Worm (Caenorhabditis elegans) whole organism, L1 larva: Measurements from ENCODE around the gene bas-1.
A peak's percentile ranks its signal among the peaks of the same experiment; 100 is the strongest.

Source experiments
- C16A3.4 ChIP-seq: fragments of 150-350 bp; optimal IDR thresholded peaks from 2 replicates; lab custom pipeline; 2014; ENCODE audit warnings: missing biosample characterization, missing genetic modification characterization
- C34B4.2 ChIP-seq: sonication (generic microtip); optimal IDR thresholded peaks from 2 replicates; lab custom pipeline; 2017; ENCODE audit warnings: mild to moderate bottlenecking, missing genetic modification characterization, missing compliant biosample characterization
- aly-2 ChIP-seq: fragments of 150-350 bp; optimal IDR thresholded peaks from 2 replicates; lab custom pipeline; 2014; ENCODE audit warnings: missing biosample characterization, missing genetic modification characterization
- ama-1 ChIP-seq: fragments of 150-350 bp; optimal IDR thresholded peaks from 2 replicates; lab custom pipeline; 2014
- blmp-1 ChIP-seq: fragments of 150-350 bp; optimal IDR thresholded peaks from 2 replicates; lab custom pipeline; 2014; ENCODE audit warnings: missing biosample characterization, missing genetic modification characterization
- ceh-8 ChIP-seq: fragments of 200-800 bp; sonication (Bioruptor generic); optimal IDR thresholded peaks from 2 replicates; lab custom pipeline; 2018; ENCODE audit warnings: mild to moderate bottlenecking, missing genetic modification characterization, moderate library complexity, missing compliant biosample characterization
- ceh-88 ChIP-seq: fragments of 200-800 bp; sonication (Bioruptor generic); IDR thresholded peaks from 2 replicates; pipeline ENCODE4 v1.3.6; 2022; ENCODE audit warnings: missing genetic modification characterization, missing compliant biosample characterization
- dsc-1 ChIP-seq: sonication (generic microtip); optimal IDR thresholded peaks from 2 replicates; lab custom pipeline; 2016; ENCODE audit warnings: mild to moderate bottlenecking, missing genetic modification characterization, missing compliant biosample characterization
- efl-1 ChIP-seq, 4 experiments: fragments of 150-350 bp; optimal IDR thresholded peaks in 3 of 4; peaks in 1 of 4; 1 replicate in 1 of 4; 2 replicates in 3 of 4; lab custom pipeline; 2014; ENCODE audit warnings: missing biosample characterization in 2 of 4, missing genetic modification characterization in 2 of 4, missing genetic modification reagents in 2 of 4
- egl-13 ChIP-seq: sonication (generic microtip); optimal IDR thresholded peaks from 2 replicates; lab custom pipeline; 2016; ENCODE audit warnings: missing genotype, missing genetic modification reagents, missing genetic modification characterization, missing compliant biosample characterization
- fkh-8 ChIP-seq: sonication (generic microtip); optimal IDR thresholded peaks from 2 replicates; lab custom pipeline; 2016; ENCODE audit warnings: mild to moderate bottlenecking, missing genetic modification characterization, missing compliant biosample characterization
- irx-1 ChIP-seq: sonication (generic microtip); optimal IDR thresholded peaks from 2 replicates; lab custom pipeline; 2016; ENCODE audit warnings: missing genetic modification characterization, missing compliant biosample characterization
- isw-1 ChIP-seq: fragments of 200-800 bp; sonication (Bioruptor generic); IDR thresholded peaks from 2 replicates; pipeline ENCODE4 v1.3.6; 2022; ENCODE audit warnings: missing genetic modification characterization, missing compliant biosample characterization
- jun-1 ChIP-seq: fragments of 150-350 bp; optimal IDR thresholded peaks from 2 replicates; lab custom pipeline; 2014; ENCODE audit warnings: missing biosample characterization, missing genetic modification reagents, missing genetic modification characterization
- lin-14 ChIP-seq: fragments of 200-800 bp; sonication (Bioruptor generic); optimal IDR thresholded peaks from 2 replicates; lab custom pipeline; 2018; ENCODE audit warnings: mild to moderate bottlenecking, missing genetic modification characterization, moderate library complexity, missing compliant biosample characterization
- lin-15B ChIP-seq: fragments of 150-350 bp; sonication (generic microtip); optimal IDR thresholded peaks from 3 replicates; lab custom pipeline; 2014; ENCODE audit warnings: missing biosample characterization, missing genetic modification characterization
- lir-3 ChIP-seq: sonication (generic microtip); optimal IDR thresholded peaks from 2 replicates; lab custom pipeline; 2016; ENCODE audit warnings: mild to moderate bottlenecking, missing genetic modification characterization, moderate library complexity, missing compliant biosample characterization; ENCODE audit not compliant: poor library complexity
- mab-9 ChIP-seq: fragments of 200-800 bp; sonication (Bioruptor generic); IDR thresholded peaks from 2 replicates; pipeline ENCODE4 v1.3.6; 2022; ENCODE audit warnings: missing genetic modification reagents, missing genetic modification characterization, missing compliant biosample characterization
- mdl-1 ChIP-seq, 2 experiments: fragments of 150-350 bp; optimal IDR thresholded peaks; 2 replicates each; lab custom pipeline; 2014 to 2017; ENCODE audit warnings: missing biosample characterization in 2 of 2, missing genetic modification characterization in 2 of 2, inconsistent platforms in 1 of 2
- mef-2 ChIP-seq: fragments of 150-350 bp; optimal IDR thresholded peaks from 2 replicates; lab custom pipeline; 2014; ENCODE audit warnings: missing biosample characterization, missing genetic modification characterization
- mep-1 ChIP-seq: fragments of 150-350 bp; optimal IDR thresholded peaks from 2 replicates; lab custom pipeline; 2014; ENCODE audit warnings: missing biosample characterization, missing genetic modification characterization
- nhr-28 ChIP-seq: fragments of 150-350 bp; optimal IDR thresholded peaks from 2 replicates; lab custom pipeline; 2014; ENCODE audit warnings: missing biosample characterization, missing genetic modification characterization
- nhr-76 ChIP-seq: sonication (generic microtip); optimal IDR thresholded peaks from 2 replicates; lab custom pipeline; 2017; ENCODE audit warnings: missing biosample characterization, missing genetic modification characterization
- pax-3 ChIP-seq: fragments of 200-800 bp; sonication (Bioruptor generic); optimal IDR thresholded peaks from 2 replicates; lab custom pipeline; 2018; ENCODE audit warnings: mild to moderate bottlenecking, missing genetic modification characterization, moderate library complexity, missing compliant biosample characterization
- snpc-4 ChIP-seq: fragments of 150-350 bp; optimal IDR thresholded peaks from 2 replicates; lab custom pipeline; 2014; ENCODE audit warnings: missing biosample characterization, missing genetic modification characterization
- snu-23 ChIP-seq: sonication (generic microtip); optimal IDR thresholded peaks from 2 replicates; lab custom pipeline; 2016; ENCODE audit warnings: missing genetic modification characterization, missing compliant biosample characterization
- unc-130 ChIP-seq: fragments of 150-350 bp; optimal IDR thresholded peaks from 2 replicates; lab custom pipeline; 2017; ENCODE audit warnings: missing biosample characterization, missing genetic modification characterization, inconsistent platforms
- unc-30 ChIP-seq: sonication (generic microtip); optimal IDR thresholded peaks from 2 replicates; lab custom pipeline; 2017; ENCODE audit warnings: missing biosample characterization, missing genetic modification characterization
- unc-62 ChIP-seq: fragments of 150-350 bp; optimal IDR thresholded peaks from 2 replicates; lab custom pipeline; 2014; ENCODE audit warnings: missing biosample characterization, missing genetic modification reagents, missing genetic modification characterization
- zag-1 ChIP-seq: fragments of 150-350 bp; optimal IDR thresholded peaks from 2 replicates; lab custom pipeline; 2014; ENCODE audit warnings: missing biosample characterization, missing genetic modification characterization
- zip-4 ChIP-seq: fragments of 200-800 bp; sonication (Bioruptor generic); optimal IDR thresholded peaks from 2 replicates; lab custom pipeline; 2018; ENCODE audit warnings: mild to moderate bottlenecking, missing genetic modification characterization, moderate library complexity, missing compliant biosample characterization
- ztf-4 ChIP-seq: fragments of 150-350 bp; optimal IDR thresholded peaks from 2 replicates; lab custom pipeline; 2014; ENCODE audit warnings: missing biosample characterization, missing genetic modification characterization

bas-1 gene

DNA sequence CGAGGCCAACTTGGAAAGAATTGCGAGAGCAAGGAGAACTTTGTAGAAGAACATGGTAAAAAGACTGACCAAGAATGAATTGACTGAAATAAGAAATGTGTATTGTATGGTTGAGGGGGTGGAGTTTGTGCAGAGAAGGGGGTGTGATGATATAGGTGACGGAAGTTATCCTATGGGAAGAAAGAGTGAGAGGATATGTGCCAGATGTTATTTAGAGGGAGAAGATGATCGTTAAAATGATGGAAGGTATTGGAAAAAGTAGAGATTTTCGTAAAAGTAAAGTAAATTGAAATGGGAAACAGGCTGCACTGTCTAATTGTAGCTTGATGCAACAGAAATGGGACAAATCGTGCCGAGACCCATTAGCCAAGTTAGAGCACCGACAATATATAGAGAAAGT lies 44.9 kb downstream of the bas-1 start, which contains the start of gene sdz-21:
Gene sdz-21 (minus strand): TSS at position 101 of the 400 bp plus-strand sequence.
- TF ChIP-seq unc-62 (no peak), irx-1 (tag; lab: Kevin White, UChicago) (no peak), isw-1 (GFP tag; lab: Robert Waterston, UW) (no peak), efl-1 (optimal IDR thresholded peaks at IDR 0.05; lab: Kevin White, UChicago) (no peak), efl-1 (GFP tag; optimal IDR thresholded peaks at IDR 0.05 in 1 of 2; lab: Kevin White, UChicago) (peak in 1 of 2 experiments; percentile 8), dsc-1 (tag; lab: Kevin White, UChicago) (no peak), lin-14 (GFP tag; lab: Kevin White, UChicago) (no peak)

DNA sequence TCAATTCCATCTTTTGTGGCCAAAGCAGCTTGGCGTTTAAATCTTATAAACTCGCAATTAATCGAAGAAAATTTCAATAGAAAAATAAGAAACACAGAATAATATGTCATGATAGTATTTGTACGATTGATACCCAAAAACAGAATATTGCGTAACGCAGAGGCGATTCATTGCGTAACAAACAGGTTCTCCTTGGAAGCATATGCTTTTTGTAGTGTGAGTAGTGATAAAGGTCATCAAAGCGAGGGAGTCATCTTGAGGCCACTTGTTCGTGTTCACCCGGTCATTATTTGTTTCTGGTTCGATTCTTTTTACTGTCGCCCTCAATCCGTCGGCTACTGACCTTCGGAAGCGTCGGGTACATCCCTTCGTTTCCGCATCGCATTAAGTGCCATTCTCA lies 48.9 kb downstream of the bas-1 start, which contains the start of gene F54E7.6:
Gene F54E7.6 (minus strand): TSS at position 110 of the 400 bp plus-strand sequence.
- TF ChIP-seq blmp-1 (tag; lab: Kevin White, UChicago) (peak; percentile 25), lin-15B (tag; lab: Kevin White, UChicago) (no peak)

DNA sequence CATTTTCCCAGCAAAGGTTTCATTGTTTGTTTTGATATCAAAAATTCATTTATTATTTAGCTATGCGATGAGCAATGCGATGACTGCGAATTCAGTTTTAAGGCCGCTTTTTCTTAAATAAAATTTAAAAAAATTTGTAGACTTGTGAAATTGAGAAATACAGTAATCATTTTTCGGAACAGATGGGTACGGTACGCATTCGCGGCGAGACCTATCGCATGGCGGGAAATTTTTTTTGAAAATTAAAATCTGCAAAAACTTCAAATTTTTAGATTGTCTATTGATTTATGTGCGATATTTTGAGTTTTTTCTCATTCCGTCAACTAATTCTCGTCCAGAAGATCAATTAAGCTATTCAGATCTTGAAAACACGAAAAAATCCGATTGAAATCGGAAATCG lies 51.4 kb downstream of the bas-1 start:
- TF ChIP-seq snpc-4: no peak
- no peak for TF ChIP-seq ceh-88
- TF ChIP-seq nhr-76 (tag; lab: Kevin White, UChicago): no peak
- no peak for TF ChIP-seq mdl-1 (tag; optimal IDR thresholded peaks at IDR 0.05; lab: Kevin White, UChicago)
- no peak for TF ChIP-seq egl-13 (tag; lab: Kevin White, UChicago)
- no peak for TF ChIP-seq lir-3 (tag; lab: Kevin White, UChicago)
- no peak for TF ChIP-seq unc-130 (tag; lab: Kevin White, UChicago)
- TF ChIP-seq ztf-4 (tag; lab: Kevin White, UChicago): no peak
- no peak for TF ChIP-seq C16A3.4
- TF ChIP-seq snu-23 (GFP tag; lab: Kevin White, UChicago): no peak
- TF ChIP-seq mep-1 (tag; lab: Kevin White, UChicago): no peak
- no peak for TF ChIP-seq ceh-8
- no peak for TF ChIP-seq mef-2
- TF ChIP-seq unc-30 (tag; lab: Kevin White, UChicago): no peak
- no peak for TF ChIP-seq dsc-1 (tag; lab: Kevin White, UChicago)
- TF ChIP-seq, all 84 proteins: peak for 0

- TF ChIP-seq dsc-1 (tag; lab: Kevin White, UChicago): no peak
- no peak for TF ChIP-seq aly-2 (tag; lab: Kevin White, UChicago)
- no peak for TF ChIP-seq mep-1 (tag; lab: Kevin White, UChicago)
- no peak for TF ChIP-seq egl-13 (tag; lab: Kevin White, UChicago)
- no peak for TF ChIP-seq ama-1 (lab: Kevin White, UChicago)
- TF ChIP-seq nhr-28 (tag; lab: Kevin White, UChicago): no peak
- no peak for TF ChIP-seq mab-9 (GFP tag; lab: Robert Waterston, UW)
- TF ChIP-seq pax-3 (tag; lab: Kevin White, UChicago): no peak
- TF ChIP-seq zip-4 (GFP tag; lab: Kevin White, UChicago): no peak
- no peak for TF ChIP-seq fkh-8 (tag; lab: Kevin White, UChicago)
- no peak for TF ChIP-seq zag-1 (tag; lab: Kevin White, UChicago)
- TF ChIP-seq snpc-4: no peak
- TF ChIP-seq C34B4.2: no peak
- no peak for TF ChIP-seq efl-1 (optimal IDR thresholded peaks at IDR 0.05; lab: Kevin White, UChicago)
- TF ChIP-seq efl-1 (GFP tag; optimal IDR thresholded peaks at IDR 0.05 in 1 of 2; lab: Kevin White, UChicago): no peak
- no peak for TF ChIP-seq isw-1 (GFP tag; lab: Robert Waterston, UW)
- TF ChIP-seq jun-1: no peak
These were observed 51.9 kb downstream of the bas-1 start, which contains the start of gene par-3 for ce11 chrIII:5663933-5664332. TSS of gene par-3 (plus strand) at chrIII:5664233.
